Worm (Caenorhabditis elegans) whole organism, L4/young adult: ENCODE data around the gene ZK666.2.

Source experiments
- W03F9.2 ChIP-seq: fragments of 150-350 bp; optimal IDR thresholded peaks from 2 replicates; lab custom pipeline; 2014; ENCODE audit warnings: missing biosample characterization, missing genetic modification characterization
- dao-5 ChIP-seq: sonication (generic microtip); optimal IDR thresholded peaks from 2 replicates; lab custom pipeline; 2016; ENCODE audit warnings: missing genotype, missing genetic modification characterization, moderate library complexity, missing compliant biosample characterization

DNA sequence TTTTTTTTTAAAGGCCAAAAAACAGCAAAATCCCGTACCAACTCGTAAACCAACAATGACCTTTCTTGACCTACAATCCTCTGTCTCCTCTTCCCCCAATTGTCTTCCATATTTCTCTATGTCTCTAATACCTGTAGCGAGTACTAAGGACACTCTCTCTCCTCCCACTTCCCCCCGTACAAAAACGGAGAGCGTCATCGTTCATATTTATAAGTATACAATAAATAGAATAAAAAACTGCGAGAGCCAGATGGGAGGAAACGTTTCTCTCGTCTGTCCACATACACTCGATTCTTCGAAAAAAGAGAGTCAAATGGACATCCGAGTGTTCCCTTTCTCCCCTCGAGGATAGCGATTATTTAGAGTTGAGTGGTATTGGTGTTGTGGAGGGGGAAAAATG lies 33.0 kb upstream of the ZK666.2 start:
- no peak for TF ChIP-seq W03F9.2 (tag; lab: Kevin White, UChicago)
- TF ChIP-seq dao-5: no peak
